Worm (Caenorhabditis elegans) whole organism, young adult: ENCODE results near the gene ntl-4.

ENCODE experiments used
- Y53G8AR.9 ChIP-seq: fragments of 200-800 bp; sonication (Bioruptor generic); conservative IDR thresholded peaks from 2 replicates; pipeline ENCODE4 v1.3.6; 2022; ENCODE audit warnings: missing genetic modification reagents, missing genetic modification characterization, missing compliant biosample characterization
- ama-1 ChIP-seq, 3 experiments: fragments of 150-350 bp in 1 of 3; sonication (generic microtip) in 2 of 3; optimal IDR thresholded peaks; 2 replicates each; lab custom pipeline; 2014 to 2018; ENCODE audit warnings: missing biosample characterization in 2 of 3, missing genetic modification characterization in 2 of 3, missing genetic modification reagents in 2 of 3
- rec-8 ChIP-seq, 2 experiments: sonication (generic microtip); optimal IDR thresholded peaks; 2 replicates each; lab custom pipeline; 2016; ENCODE audit warnings: mild to moderate bottlenecking in 2 of 2, missing genetic modification characterization in 2 of 2, missing genetic modification reagents in 2 of 2, missing genotype in 2 of 2, missing biosample characterization in 1 of 2, missing compliant biosample characterization in 1 of 2, moderate library complexity in 1 of 2
- tbx-9 ChIP-seq: sonication (generic microtip); optimal IDR thresholded peaks from 2 replicates; lab custom pipeline; 2016; ENCODE audit warnings: borderline replicate concordance, missing genetic modification characterization, inconsistent platforms, missing compliant biosample characterization
- zfh-2 ChIP-seq: fragments of 200-800 bp; sonication (Bioruptor generic); conservative IDR thresholded peaks from 2 replicates; pipeline ENCODE4 v1.3.6; 2022; ENCODE audit warnings: missing genetic modification reagents, missing genetic modification characterization, missing compliant biosample characterization
- zim-3 ChIP-seq: sonication (generic microtip); optimal IDR thresholded peaks from 2 replicates; lab custom pipeline; 2017; ENCODE audit warnings: mild to moderate bottlenecking, missing genetic modification characterization, moderate library complexity, missing compliant biosample characterization

ce11 chrIV:7920126-7920525 lies 9.8 kb downstream of the ntl-4 start, which contains the start of gene C49H3.16:
- TF ChIP-seq rec-8 (tag; optimal IDR thresholded peaks at IDR 0.05; lab: Kevin White, UChicago), result no peak
- no peak for TF ChIP-seq ama-1 (optimal IDR thresholded peaks at IDR 0.05; lab: Kevin White, UChicago)
- TF ChIP-seq ama-1 (GFP tag; optimal IDR thresholded peaks at IDR 0.05; lab: Kevin White, UChicago), result no peak
- TF ChIP-seq Y53G8AR.9 (GFP tag; lab: Robert Waterston, UW), result no peak
- no peak for TF ChIP-seq tbx-9 (tag; lab: Kevin White, UChicago)
- TF ChIP-seq zfh-2 (GFP tag; lab: Robert Waterston, UW), result no peak
- no peak for TF ChIP-seq zim-3 (tag; lab: Kevin White, UChicago)
